Fruit fly (Drosophila melanogaster) whole organism, prepupa: ENCODE data around the gene CG14853.

Source experiments
- CG10631 ChIP-seq: fragments of 200-800 bp; sonication (Bioruptor generic); optimal IDR thresholded peaks from 2 replicates; lab custom pipeline; 2016; ENCODE audit warnings: missing biosample characterization, missing genetic modification characterization
- CG11902 ChIP-seq: fragments of 200-800 bp; sonication (Bioruptor generic); optimal IDR thresholded peaks from 3 replicates; lab custom pipeline; 2016; ENCODE audit warnings: missing biosample characterization, missing genetic modification characterization
- CG15336 ChIP-seq: fragments of 200-800 bp; sonication (Bioruptor generic); IDR thresholded peaks from 2 replicates; pipeline ENCODE4 v1.3.6; 2022; ENCODE audit warnings: missing biosample characterization, missing genetic modification characterization
- CG1621 ChIP-seq: fragments of 200-800 bp; sonication (Bioruptor generic); optimal IDR thresholded peaks from 3 replicates; lab custom pipeline; 2018; ENCODE audit warnings: missing biosample characterization, mild to moderate bottlenecking, missing genetic modification characterization
- CG16779 ChIP-seq: fragments of 200-800 bp; sonication (Bioruptor generic); optimal IDR thresholded peaks from 3 replicates; lab custom pipeline; 2017; ENCODE audit warnings: missing biosample characterization, mild to moderate bottlenecking, missing genetic modification characterization
- CG3032 ChIP-seq: fragments of 200-800 bp; optimal IDR thresholded peaks from 2 replicates; lab custom pipeline; 2019; ENCODE audit warnings: missing biosample characterization, mild to moderate bottlenecking, missing genetic modification characterization, moderate library complexity
- CG31627 ChIP-seq: fragments of 200-800 bp; sonication (Bioruptor generic); optimal IDR thresholded peaks from 3 replicates; lab custom pipeline; 2016; ENCODE audit warnings: missing biosample characterization, missing genetic modification characterization
- CG32006 ChIP-seq: fragments of 200-800 bp; sonication (Bioruptor generic); optimal IDR thresholded peaks from 3 replicates; lab custom pipeline; 2017; ENCODE audit warnings: missing biosample characterization, mild to moderate bottlenecking, missing genetic modification characterization
- CG34406 ChIP-seq: fragments of 200-800 bp; sonication (Bioruptor generic); optimal IDR thresholded peaks from 3 replicates; lab custom pipeline; 2016; ENCODE audit warnings: missing biosample characterization, missing genetic modification characterization
- CG3919 ChIP-seq: fragments of 200-800 bp; sonication (Bioruptor generic); optimal IDR thresholded peaks from 3 replicates; lab custom pipeline; 2016; ENCODE audit warnings: missing biosample characterization, missing genetic modification characterization
- CG4318 ChIP-seq: fragments of 200-800 bp; sonication (Bioruptor generic); optimal IDR thresholded peaks from 3 replicates; lab custom pipeline; 2017; ENCODE audit warnings: missing biosample characterization, mild to moderate bottlenecking, missing genetic modification characterization
- CG6163 ChIP-seq: fragments of 200-800 bp; sonication (Bioruptor generic); IDR thresholded peaks from 3 replicates; pipeline ENCODE4 v1.3.6; 2022; ENCODE audit warnings: missing biosample characterization, missing genetic modification characterization
- CG6276 ChIP-seq: fragments of 200-800 bp; sonication (Bioruptor generic); optimal IDR thresholded peaks from 2 replicates; lab custom pipeline; 2017; ENCODE audit warnings: missing biosample characterization, mild to moderate bottlenecking, missing genetic modification characterization
- CG6792 ChIP-seq: fragments of 200-800 bp; sonication (Bioruptor generic); optimal IDR thresholded peaks from 3 replicates; lab custom pipeline; 2016; ENCODE audit warnings: missing biosample characterization, missing genetic modification characterization
- CG6808 ChIP-seq: fragments of 200-800 bp; sonication (Bioruptor generic); optimal IDR thresholded peaks from 3 replicates; lab custom pipeline; 2017; ENCODE audit warnings: missing biosample characterization, missing genetic modification characterization, mild to moderate bottlenecking, moderate library complexity, missing genetic modification reagents
- CG6854 ChIP-seq: fragments of 200-800 bp; sonication (Bioruptor generic); optimal IDR thresholded peaks from 2 replicates; lab custom pipeline; 2017; ENCODE audit warnings: missing biosample characterization, mild to moderate bottlenecking, missing genetic modification characterization
- CG7368 ChIP-seq: fragments of 200-800 bp; sonication (Bioruptor generic); optimal IDR thresholded peaks from 3 replicates; lab custom pipeline; 2016; ENCODE audit warnings: missing biosample characterization, missing genetic modification characterization
- CG8119 ChIP-seq: fragments of 200-800 bp; sonication (Bioruptor generic); IDR thresholded peaks from 3 replicates; pipeline ENCODE4 v1.3.6; 2022; ENCODE audit warnings: missing biosample characterization, missing genetic modification characterization
- CG8319 ChIP-seq: fragments of 200-800 bp; sonication (Bioruptor generic); optimal IDR thresholded peaks from 3 replicates; lab custom pipeline; 2016; ENCODE audit warnings: missing biosample characterization, missing genetic modification characterization
- CG8632 ChIP-seq: fragments of 200-800 bp; sonication (Bioruptor generic); optimal IDR thresholded peaks from 3 replicates; lab custom pipeline; 2016; ENCODE audit warnings: missing biosample characterization, missing genetic modification characterization
- CG9139 ChIP-seq: fragments of 200-800 bp; sonication (Bioruptor generic); optimal IDR thresholded peaks from 3 replicates; lab custom pipeline; 2017; ENCODE audit warnings: missing biosample characterization, mild to moderate bottlenecking, missing genetic modification characterization
- Eip75B ChIP-seq: fragments of 200-800 bp; sonication (Bioruptor generic); optimal IDR thresholded peaks from 3 replicates; lab custom pipeline; 2016; ENCODE audit warnings: missing biosample characterization, missing genetic modification characterization
- Eip78C ChIP-seq: fragments of 200-800 bp; sonication (Bioruptor generic); peaks from one replicate; lab custom pipeline; 2016; ENCODE audit warnings: missing biosample characterization, missing genetic modification characterization
- Ets96B ChIP-seq: fragments of 200-800 bp; optimal IDR thresholded peaks from 2 replicates; lab custom pipeline; 2019; ENCODE audit warnings: missing biosample characterization, mild to moderate bottlenecking, missing genetic modification characterization, moderate library complexity
- Gug ChIP-seq: fragments of 200-800 bp; sonication (Bioruptor generic); IDR thresholded peaks from 2 replicates; pipeline ENCODE4 v1.3.6; 2022; ENCODE audit warnings: missing biosample characterization, missing genetic modification characterization
- Hr38 ChIP-seq: sonication (Bioruptor generic); optimal IDR thresholded peaks from 2 replicates; lab custom pipeline; 2016; ENCODE audit warnings: missing biosample characterization, missing genetic modification characterization
- Hr39 ChIP-seq: fragments of 200-800 bp; sonication (Bioruptor generic); optimal IDR thresholded peaks from 2 replicates; lab custom pipeline; 2016; ENCODE audit warnings: missing biosample characterization, missing genetic modification characterization
- Hr4 ChIP-seq: fragments of 200-800 bp; sonication (Bioruptor generic); optimal IDR thresholded peaks from 3 replicates; lab custom pipeline; 2016; ENCODE audit warnings: missing biosample characterization, missing genetic modification characterization
- Met ChIP-seq: fragments of 200-800 bp; sonication (Bioruptor generic); optimal IDR thresholded peaks from 3 replicates; lab custom pipeline; 2016; ENCODE audit warnings: missing biosample characterization, missing genetic modification characterization
- OdsH ChIP-seq: fragments of 200-800 bp; sonication (Bioruptor generic); optimal IDR thresholded peaks from 3 replicates; lab custom pipeline; 2016; ENCODE audit warnings: missing biosample characterization, missing genetic modification characterization
- Smox ChIP-seq: fragments of 200-800 bp; sonication (Bioruptor generic); optimal IDR thresholded peaks from 3 replicates; lab custom pipeline; 2016; ENCODE audit warnings: missing biosample characterization, missing genetic modification characterization
- Sox102F ChIP-seq: fragments of 200-800 bp; sonication (Bioruptor generic); optimal IDR thresholded peaks from 2 replicates; lab custom pipeline; 2016; ENCODE audit warnings: missing biosample characterization, mild to moderate bottlenecking, missing genetic modification characterization
- Sox14 ChIP-seq: fragments of 200-800 bp; sonication (Bioruptor generic); optimal IDR thresholded peaks from 3 replicates; lab custom pipeline; 2016; ENCODE audit warnings: missing biosample characterization, missing genetic modification characterization
- Sox15 ChIP-seq: fragments of 200-800 bp; sonication (Bioruptor generic); optimal IDR thresholded peaks from 3 replicates; lab custom pipeline; 2016; ENCODE audit warnings: missing biosample characterization, missing genetic modification characterization
- achi ChIP-seq: fragments of 200-800 bp; sonication (Bioruptor generic); optimal IDR thresholded peaks from 3 replicates; lab custom pipeline; 2016; ENCODE audit warnings: missing biosample characterization, missing genetic modification characterization
- acj6 ChIP-seq: fragments of 200-800 bp; sonication (Bioruptor generic); optimal IDR thresholded peaks from 3 replicates; lab custom pipeline; 2016; ENCODE audit warnings: missing biosample characterization, missing genetic modification characterization
- cyc ChIP-seq: fragments of 200-800 bp; sonication (Bioruptor generic); optimal IDR thresholded peaks from 3 replicates; lab custom pipeline; 2016; ENCODE audit warnings: missing biosample characterization, missing genetic modification characterization
- dac ChIP-seq: fragments of 200-800 bp; sonication (Bioruptor generic); optimal IDR thresholded peaks from 2 replicates; lab custom pipeline; 2017; ENCODE audit warnings: missing biosample characterization, mild to moderate bottlenecking, missing genetic modification characterization
- dsx ChIP-seq: fragments of 200-800 bp; optimal IDR thresholded peaks from 3 replicates; lab custom pipeline; 2019; ENCODE audit warnings: missing biosample characterization, mild to moderate bottlenecking, missing genetic modification characterization, moderate library complexity; ENCODE audit not compliant: poor library complexity, severe bottlenecking
- eg ChIP-seq: fragments of 200-800 bp; sonication (Bioruptor generic); IDR thresholded peaks from 3 replicates; pipeline ENCODE4 v1.3.6; 2022; ENCODE audit warnings: missing biosample characterization, missing genetic modification characterization
- esn ChIP-seq: fragments of 200-800 bp; sonication (Bioruptor generic); optimal IDR thresholded peaks from 2 replicates; lab custom pipeline; 2016; ENCODE audit warnings: missing biosample characterization, mild to moderate bottlenecking, missing genetic modification characterization, moderate library complexity
- fd59A ChIP-seq: fragments of 200-800 bp; sonication (Bioruptor generic); optimal IDR thresholded peaks from 2 replicates; lab custom pipeline; 2017; ENCODE audit warnings: missing biosample characterization, mild to moderate bottlenecking, missing genetic modification characterization, missing genetic modification reagents
- fd85E ChIP-seq: fragments of 200-800 bp; sonication (Bioruptor generic); optimal IDR thresholded peaks from 3 replicates; lab custom pipeline; 2016; ENCODE audit warnings: missing biosample characterization, missing genetic modification characterization
- fkh ChIP-seq: fragments of 200-800 bp; sonication (Bioruptor generic); optimal IDR thresholded peaks from 3 replicates; lab custom pipeline; 2017; ENCODE audit warnings: missing biosample characterization, mild to moderate bottlenecking, missing genetic modification characterization, moderate library complexity
- lz ChIP-seq: fragments of 200-800 bp; sonication (Bioruptor generic); optimal IDR thresholded peaks from 3 replicates; lab custom pipeline; 2016; ENCODE audit warnings: missing biosample characterization, missing genetic modification characterization
- pdm3 ChIP-seq: fragments of 200-800 bp; sonication (Bioruptor generic); optimal IDR thresholded peaks from 3 replicates; lab custom pipeline; 2016; ENCODE audit warnings: missing biosample characterization, missing genetic modification characterization
- salr ChIP-seq, 2 experiments: fragments of 200-800 bp; sonication (Bioruptor generic); optimal IDR thresholded peaks; 3 replicates each; lab custom pipeline; 2016 to 2018; ENCODE audit warnings: missing biosample characterization in 2 of 2, missing genetic modification characterization in 2 of 2, mild to moderate bottlenecking in 1 of 2
- spab ChIP-seq: fragments of 200-800 bp; sonication (Bioruptor generic); optimal IDR thresholded peaks from 2 replicates; lab custom pipeline; 2017; ENCODE audit warnings: missing biosample characterization, mild to moderate bottlenecking, missing genetic modification characterization, missing genetic modification reagents
- ss ChIP-seq, 2 experiments: fragments of 200-800 bp; sonication (Bioruptor generic); optimal IDR thresholded peaks; 2 replicates in 1 of 2; 3 replicates in 1 of 2; lab custom pipeline; 2017 to 2018; ENCODE audit warnings: mild to moderate bottlenecking in 2 of 2, missing biosample characterization in 2 of 2, missing genetic modification characterization in 2 of 2, moderate library complexity in 1 of 2
- topi ChIP-seq: fragments of 200-800 bp; sonication (Bioruptor generic); optimal IDR thresholded peaks from 3 replicates; lab custom pipeline; 2016; ENCODE audit warnings: missing biosample characterization, missing genetic modification characterization
- vri ChIP-seq: fragments of 200-800 bp; sonication (Bioruptor generic); optimal IDR thresholded peaks from 3 replicates; lab custom pipeline; 2016; ENCODE audit warnings: missing biosample characterization, mild to moderate bottlenecking, missing genetic modification characterization

CG14853 gene

DNA sequence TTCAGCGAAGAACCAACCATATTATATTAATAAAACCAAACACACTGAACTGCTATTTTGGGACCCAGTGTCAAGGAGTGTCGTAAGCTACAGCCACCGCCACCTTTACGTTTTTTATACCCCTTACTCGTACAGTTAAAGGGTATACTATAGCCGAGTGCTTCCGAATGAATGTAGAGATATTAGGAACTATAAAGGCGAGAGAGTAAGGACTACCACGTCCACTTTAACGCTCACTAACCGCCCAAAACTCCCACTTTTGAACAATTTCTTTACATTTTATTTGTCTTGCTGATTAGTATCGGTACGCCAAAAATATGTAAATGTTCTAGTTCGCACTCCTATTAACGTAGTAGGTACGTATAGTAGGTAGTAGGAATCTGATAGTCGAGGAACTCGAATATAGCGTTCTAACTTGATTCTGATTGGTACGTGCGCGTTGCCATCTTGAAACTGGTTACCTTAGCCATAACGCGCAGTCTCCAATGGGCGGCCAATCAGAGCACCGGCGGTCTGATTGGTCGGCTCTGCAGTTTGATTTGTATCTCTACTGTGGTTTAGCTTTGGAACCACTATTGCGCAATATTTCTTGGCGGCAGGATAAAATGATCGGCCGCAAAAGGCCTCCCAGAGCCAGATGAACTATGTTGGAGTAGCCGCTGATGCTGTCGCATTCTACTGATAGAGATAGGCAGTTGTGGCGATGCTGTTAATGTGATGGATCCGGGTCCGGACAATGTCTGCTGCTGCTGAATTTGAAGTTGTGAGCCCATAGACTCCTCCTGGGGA, 46.7 kb downstream of the CG14853 start:
- TF ChIP-seq acj6 (GFP tag; lab: Kevin White, UChicago), result peak; percentile 16
- TF ChIP-seq fkh (GFP tag; lab: Kevin White, UChicago), result peak; percentile 43
- TF ChIP-seq topi (GFP tag; lab: Kevin White, UChicago), result peak; percentile 40
- no peak for TF ChIP-seq CG6854 (GFP tag; lab: Kevin White, UChicago)
- no peak for TF ChIP-seq spab (GFP tag; lab: Kevin White, UChicago)
- no peak for TF ChIP-seq Hr38 (GFP tag; lab: Kevin White, UChicago)
- TF ChIP-seq Hr4 (GFP tag; lab: Kevin White, UChicago), result peak; percentile 53
- TF ChIP-seq CG8119 (GFP tag; lab: Robert Waterston, UW), result peak; percentile 73
- peak; percentile 38 for TF ChIP-seq CG10631 (GFP tag; lab: Kevin White, UChicago)
- TF ChIP-seq pdm3 (GFP tag; lab: Kevin White, UChicago), result peak; percentile 37
- TF ChIP-seq OdsH, result peak; percentile 33
- TF ChIP-seq CG32006, result peak; percentile 64
- TF ChIP-seq CG3032 (tag; lab: Kevin White, UChicago), result peak; percentile 39
- peak; percentile 0 for TF ChIP-seq CG6792 (GFP tag; lab: Kevin White, UChicago)
- peak; percentile 45; the same call in 1 of the 2 replicates for TF ChIP-seq CG15336 (GFP tag; lab: Robert Waterston, UW)
- TF ChIP-seq Sox102F (GFP tag; lab: Kevin White, UChicago), result no peak
- TF ChIP-seq lz (GFP tag; lab: Kevin White, UChicago), result peak; percentile 4
- no peak for TF ChIP-seq Gug (GFP tag; lab: Robert Waterston, UW)
- no peak for TF ChIP-seq CG1621
- TF ChIP-seq salr (GFP tag; optimal IDR thresholded peaks at IDR 0.05; lab: Kevin White, UChicago), result no peak
- peak; percentile 36 for TF ChIP-seq dsx (GFP tag; lab: Kevin White, UChicago)
- TF ChIP-seq fd85E (GFP tag; lab: Kevin White, UChicago), result no peak
- no peak for TF ChIP-seq CG16779 (tag; lab: Kevin White, UChicago)
- no peak for TF ChIP-seq CG8632 (GFP tag; lab: Kevin White, UChicago)
- TF ChIP-seq achi, result peak; percentile 12
- no peak for TF ChIP-seq Sox15
- no peak for TF ChIP-seq Met (GFP tag; lab: Kevin White, UChicago)
- TF ChIP-seq Ets96B, result peak; percentile 33
- TF ChIP-seq dac (GFP tag; lab: Kevin White, UChicago), result peak; percentile 12
- peak; percentile 35 for TF ChIP-seq Sox14 (GFP tag; lab: Kevin White, UChicago)
- TF ChIP-seq vri (GFP tag; lab: Kevin White, UChicago), result no peak
- TF ChIP-seq CG9139, result no peak
- peak; percentile 50 for TF ChIP-seq CG6276
- no peak for TF ChIP-seq cyc (GFP tag; lab: Kevin White, UChicago)
- peak; percentile 46 for TF ChIP-seq CG3919 (GFP tag; lab: Kevin White, UChicago)
- no peak for TF ChIP-seq CG6808 (GFP tag; lab: Kevin White, UChicago)
- no peak for TF ChIP-seq CG34406 (GFP tag; lab: Kevin White, UChicago)
- no peak for TF ChIP-seq Smox (GFP tag; lab: Kevin White, UChicago)
- no peak for TF ChIP-seq CG4318 (GFP tag; lab: Kevin White, UChicago)
- TF ChIP-seq CG6163 (GFP tag; lab: Robert Waterston, UW), result 0 out of 3 replicates have a peak, but pooled peaks have one; percentile 25
- no peak for TF ChIP-seq Hr39 (GFP tag; lab: Kevin White, UChicago)
- TF ChIP-seq Eip78C (GFP tag; lab: Kevin White, UChicago), result peak; percentile 87
- TF ChIP-seq fd59A (GFP tag; lab: Kevin White, UChicago), result no peak
- no peak for TF ChIP-seq CG11902 (GFP tag; lab: Kevin White, UChicago)
- no peak for TF ChIP-seq CG8319 (GFP tag; lab: Kevin White, UChicago)
- no peak for TF ChIP-seq CG7368 (GFP tag; lab: Kevin White, UChicago)
- peak; percentile 39; the same call in 1 of the 3 replicates for TF ChIP-seq eg (GFP tag; lab: Robert Waterston, UW)
- peak; percentile 4 for TF ChIP-seq esn (GFP tag; lab: Kevin White, UChicago)
- peak in 1 of 2 experiments; percentile 18 for TF ChIP-seq ss (GFP tag; optimal IDR thresholded peaks at IDR 0.05; lab: Kevin White, UChicago)
- TF ChIP-seq Eip75B, result peak; percentile 27
- TF ChIP-seq CG31627 (GFP tag; lab: Kevin White, UChicago), result no peak
